Fruit fly (Drosophila melanogaster) whole organism, embryonic: ENCODE data around the gene CG14442.

Experiments used
- BtbVII ChIP-seq: fragments of 200-800 bp; sonication (Bioruptor generic); optimal IDR thresholded peaks from 3 replicates; lab custom pipeline; 2017; ENCODE audit warnings: missing biosample characterization, mild to moderate bottlenecking, missing genetic modification characterization
- CG10543 ChIP-seq: fragments of 200-800 bp; sonication (Bioruptor generic); optimal IDR thresholded peaks from 3 replicates; lab custom pipeline; 2017; ENCODE audit warnings: missing biosample characterization, mild to moderate bottlenecking, missing genetic modification characterization, moderate library complexity
- CG10654 ChIP-seq: fragments of 200-800 bp; sonication (Bioruptor generic); optimal IDR thresholded peaks from 2 replicates; lab custom pipeline; 2016; ENCODE audit warnings: missing biosample characterization, missing genetic modification characterization
- CG13123 ChIP-seq: fragments of 200-800 bp; sonication (Bioruptor generic); optimal IDR thresholded peaks from 2 replicates; lab custom pipeline; 2016; ENCODE audit warnings: missing biosample characterization, missing genetic modification characterization
- CG13894 ChIP-seq: fragments of 200-800 bp; sonication (Bioruptor generic); optimal IDR thresholded peaks from 3 replicates; lab custom pipeline; 2018; ENCODE audit warnings: missing biosample characterization, mild to moderate bottlenecking, missing genetic modification characterization, moderate library complexity
- CG16813 ChIP-seq: fragments of 200-800 bp; sonication (Bioruptor generic); IDR thresholded peaks from 3 replicates; pipeline ENCODE4 v1.3.6; 2022; ENCODE audit warnings: missing biosample characterization, missing genetic modification characterization; ENCODE audit not compliant: partially characterized antibody
- CG17328 ChIP-seq: fragments of 200-800 bp; sonication (Bioruptor generic); IDR thresholded peaks from 2 replicates; pipeline ENCODE4 v1.3.6; 2022; ENCODE audit warnings: missing biosample characterization, missing genetic modification characterization
- CG17361 ChIP-seq: fragments of 200-800 bp; sonication (Bioruptor generic); IDR thresholded peaks from 3 replicates; pipeline ENCODE4 v1.3.6; 2022; ENCODE audit warnings: missing biosample characterization, missing genetic modification characterization
- CG18599 ChIP-seq: fragments of 200-800 bp; sonication (Bioruptor generic); optimal IDR thresholded peaks from 3 replicates; lab custom pipeline; 2017; ENCODE audit warnings: missing biosample characterization, missing genetic modification characterization, mild to moderate bottlenecking, moderate library complexity, missing genetic modification reagents
- CG2875 ChIP-seq: fragments of 200-800 bp; sonication (Bioruptor generic); optimal IDR thresholded peaks from 2 replicates; lab custom pipeline; 2017; ENCODE audit warnings: missing biosample characterization, mild to moderate bottlenecking, missing genetic modification characterization, missing genetic modification reagents
- CG34422 ChIP-seq: fragments of 200-800 bp; sonication (Bioruptor generic); IDR thresholded peaks from 3 replicates; pipeline ENCODE4 v1.3.6; 2022; ENCODE audit warnings: missing biosample characterization, missing genetic modification characterization
- CG42726 ChIP-seq: fragments of 200-800 bp; sonication (Bioruptor generic); IDR thresholded peaks from 2 replicates; pipeline ENCODE4 v1.3.6; 2022; ENCODE audit warnings: missing biosample characterization, missing genetic modification characterization; ENCODE audit not compliant: partially characterized antibody
- CG4730 ChIP-seq: fragments of 200-800 bp; sonication (Bioruptor generic); IDR thresholded peaks from 2 replicates; pipeline ENCODE4 v1.3.6; 2022; ENCODE audit warnings: missing biosample characterization, missing genetic modification characterization
- CG6654 ChIP-seq: fragments of 200-800 bp; sonication (Bioruptor generic); optimal IDR thresholded peaks from 2 replicates; lab custom pipeline; 2017; ENCODE audit warnings: missing biosample characterization, mild to moderate bottlenecking, missing genetic modification characterization
- CG7745 ChIP-seq: fragments of 200-800 bp; sonication (Bioruptor generic); optimal IDR thresholded peaks from 2 replicates; lab custom pipeline; 2018; ENCODE audit warnings: missing biosample characterization, mild to moderate bottlenecking, missing genetic modification characterization, moderate library complexity
- CG8281 ChIP-seq: fragments of 200-800 bp; sonication (Bioruptor generic); optimal IDR thresholded peaks from 2 replicates; lab custom pipeline; 2018; ENCODE audit warnings: missing biosample characterization, mild to moderate bottlenecking, missing genetic modification characterization, moderate library complexity
- CG9932 ChIP-seq: fragments of 200-800 bp; sonication (Bioruptor generic); IDR thresholded peaks from 2 replicates; pipeline ENCODE4 v1.3.6; 2022; ENCODE audit warnings: missing biosample characterization, missing genetic modification characterization
- Deaf1 ChIP-seq: fragments of 200-800 bp; optimal IDR thresholded peaks from 3 replicates; lab custom pipeline; 2019; ENCODE audit warnings: missing biosample characterization, mild to moderate bottlenecking, missing genetic modification characterization, moderate library complexity
- Ets97D ChIP-seq: fragments of 200-800 bp; sonication (Bioruptor generic); optimal IDR thresholded peaks from 3 replicates; lab custom pipeline; 2016; ENCODE audit warnings: missing biosample characterization, missing genetic modification characterization
- Hmr ChIP-seq: fragments of 200-800 bp; sonication (Bioruptor generic); optimal IDR thresholded peaks from 3 replicates; lab custom pipeline; 2017; ENCODE audit warnings: mild to moderate bottlenecking, missing biosample characterization, missing genetic modification reagents, missing genetic modification characterization
- Hmx ChIP-seq: fragments of 200-800 bp; sonication (Bioruptor generic); optimal IDR thresholded peaks from 2 replicates; lab custom pipeline; 2016; ENCODE audit warnings: missing biosample characterization, missing genetic modification characterization
- Hr3 ChIP-seq: fragments of 200-800 bp; sonication (Bioruptor generic); optimal IDR thresholded peaks from 3 replicates; lab custom pipeline; 2016; ENCODE audit warnings: missing biosample characterization, missing genetic modification characterization
- Oli ChIP-seq: fragments of 200-800 bp; sonication (Bioruptor generic); optimal IDR thresholded peaks from 2 replicates; lab custom pipeline; 2018; ENCODE audit warnings: missing biosample characterization, mild to moderate bottlenecking, missing genetic modification characterization, moderate library complexity
- Rx ChIP-seq: fragments of 200-800 bp; sonication (Bioruptor generic); IDR thresholded peaks from 2 replicates; pipeline ENCODE4 v1.3.6; 2022; ENCODE audit warnings: missing biosample characterization, missing genetic modification characterization
- Stat92E ChIP-seq, 3 experiments: fragments of >200 bp in 2 of 3; fragments of 200-800 bp in 1 of 3; sonication (Bioruptor generic) in 1 of 3; optimal IDR thresholded peaks; 2 replicates each; lab custom pipeline; 2017 to 2019; ENCODE audit warnings: missing biosample characterization in 3 of 3, missing genetic modification characterization in 3 of 3, mild to moderate bottlenecking in 1 of 3, moderate library complexity in 1 of 3
- Taf1 ChIP-seq: fragments of 200-800 bp; sonication (Bioruptor generic); IDR thresholded peaks from 2 replicates; pipeline ENCODE4 v1.3.6; 2022; ENCODE audit warnings: missing biosample characterization, missing genetic modification characterization
- Usf ChIP-seq: fragments of 200-800 bp; sonication (Bioruptor generic); optimal IDR thresholded peaks from 2 replicates; lab custom pipeline; 2017; ENCODE audit warnings: missing genotype, missing biosample characterization, missing genetic modification characterization
- Xbp1 ChIP-seq: fragments of 200-800 bp; sonication (Bioruptor generic); optimal IDR thresholded peaks from 3 replicates; lab custom pipeline; 2016; ENCODE audit warnings: missing biosample characterization, mild to moderate bottlenecking, missing genetic modification characterization
- ap ChIP-seq: fragments of 200-800 bp; sonication (Bioruptor generic); IDR thresholded peaks from 2 replicates; pipeline ENCODE4 v1.3.6; 2022; ENCODE audit warnings: missing biosample characterization, missing genetic modification characterization
- bsh ChIP-seq, 2 experiments: fragments of 200-800 bp; sonication (Bioruptor generic); optimal IDR thresholded peaks; 2 replicates each; lab custom pipeline; 2017 to 2018; ENCODE audit warnings: mild to moderate bottlenecking in 2 of 2, missing biosample characterization in 2 of 2, missing genetic modification characterization in 2 of 2, moderate library complexity in 1 of 2
- caup ChIP-seq: fragments of 200-800 bp; sonication (Bioruptor generic); optimal IDR thresholded peaks from 3 replicates; lab custom pipeline; 2017; ENCODE audit warnings: missing biosample characterization, mild to moderate bottlenecking, missing genetic modification characterization, moderate library complexity; ENCODE audit not compliant: severe bottlenecking
- cwo ChIP-seq: fragments of 200-800 bp; sonication (Bioruptor generic); optimal IDR thresholded peaks from 3 replicates; lab custom pipeline; 2017; ENCODE audit warnings: missing biosample characterization, missing genetic modification characterization, mild to moderate bottlenecking, moderate library complexity, missing genetic modification reagents
- da ChIP-seq: fragments of 200-800 bp; sonication (Bioruptor generic); optimal IDR thresholded peaks from 2 replicates; lab custom pipeline; 2016; ENCODE audit warnings: missing biosample characterization, missing genetic modification characterization
- dpn ChIP-seq, 2 experiments: fragments of 200-800 bp; sonication (Bioruptor generic); optimal IDR thresholded peaks; 3 replicates each; lab custom pipeline; 2016; ENCODE audit warnings: missing biosample characterization in 2 of 2, missing genetic modification characterization in 2 of 2
- dysf ChIP-seq: fragments of 200-800 bp; sonication (Bioruptor generic); IDR thresholded peaks from 3 replicates; pipeline ENCODE4 v1.3.6; 2022; ENCODE audit warnings: missing biosample characterization, missing genetic modification characterization
- esg ChIP-seq: fragments of 200-800 bp; sonication (Bioruptor generic); conservative IDR thresholded peaks from 2 replicates; pipeline ENCODE4 v1.3.6; 2022; ENCODE audit warnings: missing biosample characterization, missing genetic modification characterization
- hbn ChIP-seq: fragments of 200-800 bp; sonication (Bioruptor generic); IDR thresholded peaks from 2 replicates; pipeline ENCODE4 v1.3.6; 2022; ENCODE audit warnings: missing biosample characterization, missing genetic modification characterization; ENCODE audit not compliant: partially characterized antibody
- kah ChIP-seq: fragments of 200-800 bp; sonication (Bioruptor generic); optimal IDR thresholded peaks from 2 replicates; lab custom pipeline; 2018; ENCODE audit warnings: missing biosample characterization, mild to moderate bottlenecking, missing genetic modification characterization
- lab ChIP-seq: fragments of 200-800 bp; sonication (Bioruptor generic); optimal IDR thresholded peaks from 3 replicates; lab custom pipeline; 2017; ENCODE audit warnings: missing biosample characterization, missing genetic modification characterization, mild to moderate bottlenecking, moderate library complexity, missing genetic modification reagents
- lola ChIP-seq, 3 experiments: fragments of >200 bp in 2 of 3; fragments of 200-800 bp in 1 of 3; sonication (Bioruptor generic) in 1 of 3; optimal IDR thresholded peaks; 2 replicates each; lab custom pipeline; 2017 to 2019; ENCODE audit warnings: missing biosample characterization in 3 of 3, missing genetic modification characterization in 3 of 3, mild to moderate bottlenecking in 1 of 3, moderate library complexity in 1 of 3
- lov ChIP-seq, 2 experiments: fragments of 200-800 bp in 1 of 2; fragments of >200 bp in 1 of 2; sonication (Bioruptor generic) in 1 of 2; IDR thresholded peaks in 1 of 2; optimal IDR thresholded peaks in 1 of 2; 2 replicates in 1 of 2; 3 replicates in 1 of 2; pipeline versions ENCODE4 v1.3.6 to Lab custom; 2017 to 2022; ENCODE audit warnings: missing biosample characterization in 1 of 2, missing genetic modification characterization in 1 of 2
- pan ChIP-seq, 4 experiments: fragments of >200 bp in 3 of 4; fragments of 200-800 bp in 1 of 4; sonication (Bioruptor generic) in 1 of 4; optimal IDR thresholded peaks in 3 of 4; IDR thresholded peaks in 1 of 4; 2 replicates each; pipeline versions ENCODE4 v1.3.6 to Lab custom; 2017 to 2022; ENCODE audit warnings: missing biosample characterization in 2 of 4, missing genetic modification characterization in 2 of 4, mixed read lengths in 1 of 4
- pb ChIP-seq: fragments of 200-800 bp; sonication (Bioruptor generic); optimal IDR thresholded peaks from 3 replicates; lab custom pipeline; 2016; ENCODE audit warnings: missing biosample characterization, missing genetic modification characterization
- sob ChIP-seq: fragments of 200-800 bp; sonication (Bioruptor generic); IDR thresholded peaks from 2 replicates; pipeline ENCODE4 v1.3.6; 2022; ENCODE audit warnings: missing biosample characterization, missing genetic modification characterization
- sqz ChIP-seq: fragments of 200-800 bp; sonication (Bioruptor generic); optimal IDR thresholded peaks from 3 replicates; lab custom pipeline; 2018; ENCODE audit warnings: missing biosample characterization, mild to moderate bottlenecking, missing genetic modification characterization
- ssp ChIP-seq: fragments of 200-800 bp; sonication (Bioruptor generic); IDR thresholded peaks from 2 replicates; pipeline ENCODE4 v1.3.6; 2022; ENCODE audit warnings: missing biosample characterization, missing genetic modification characterization
- tio ChIP-seq: fragments of 200-800 bp; sonication (Bioruptor generic); optimal IDR thresholded peaks from 2 replicates; lab custom pipeline; 2017; ENCODE audit warnings: missing biosample characterization, missing genetic modification characterization, inconsistent platforms
- tna ChIP-seq: fragments of 200-800 bp; sonication (Bioruptor generic); IDR thresholded peaks from 2 replicates; pipeline ENCODE4 v1.3.6; 2022; ENCODE audit warnings: missing biosample characterization, missing genetic modification characterization; ENCODE audit not compliant: partially characterized antibody
- z ChIP-seq: fragments of 200-800 bp; sonication (Bioruptor generic); IDR thresholded peaks from 3 replicates; pipeline ENCODE4 v1.3.6; 2022; ENCODE audit warnings: missing biosample characterization, missing genetic modification characterization

CG14442 gene

dm6 chrX:6719968-6720367, 25.2 kb upstream of the CG14442 start (continued):
- no peak for TF ChIP-seq lov (optimal IDR thresholded peaks at IDR 0.05; lab: Kevin White, UChicago)
- TF ChIP-seq lov (GFP tag; IDR thresholded peaks at IDR 0.05; lab: Robert Waterston, UW) = no peak
- no peak for TF ChIP-seq tio
- no peak for TF ChIP-seq caup (GFP tag; lab: Kevin White, UChicago)
- TF ChIP-seq lola (GFP tag; optimal IDR thresholded peaks at IDR 0.05; lab: Kevin White, UChicago) = no peak
- TF ChIP-seq CG6654 (GFP tag; lab: Kevin White, UChicago) = no peak
- TF ChIP-seq CG18599 = peak; percentile 40
- TF ChIP-seq kah = no peak
- TF ChIP-seq Taf1 (GFP tag; lab: Robert Waterston, UW) = no peak
- TF ChIP-seq CG9932 = no peak
- TF ChIP-seq Usf (GFP tag; lab: Kevin White, UChicago) = no peak
- TF ChIP-seq CG16813 (GFP tag; lab: Robert Waterston, UW) = no peak
- TF ChIP-seq ap (GFP tag; lab: Robert Waterston, UW) = no peak
- no peak for TF ChIP-seq BtbVII (GFP tag; lab: Kevin White, UChicago)
- TF ChIP-seq esg (GFP tag; lab: Robert Waterston, UW) = no peak
- TF ChIP-seq z (GFP tag; lab: Robert Waterston, UW) = peak; percentile 50; the same call in 1 of the 3 replicates
- no peak for TF ChIP-seq CG2875 (GFP tag; lab: Kevin White, UChicago)
- TF ChIP-seq da (GFP tag; lab: Kevin White, UChicago) = no peak
- TF ChIP-seq Rx (GFP tag; lab: Robert Waterston, UW) = no peak
- no peak for TF ChIP-seq CG42726 (GFP tag; lab: Robert Waterston, UW)
- peak in 1 of 2 experiments; percentile 30 for TF ChIP-seq bsh (GFP tag; optimal IDR thresholded peaks at IDR 0.05; lab: Kevin White, UChicago)
- TF ChIP-seq CG10654 (GFP tag; lab: Kevin White, UChicago) = no peak
- no peak for TF ChIP-seq CG13894
- TF ChIP-seq Xbp1 (GFP tag; lab: Kevin White, UChicago) = no peak
- TF ChIP-seq CG17328 = no peak
- TF ChIP-seq pb (GFP tag; lab: Kevin White, UChicago) = no peak
- no peak for TF ChIP-seq pan (optimal IDR thresholded peaks at IDR 0.05; lab: Kevin White, UChicago)
- no peak for TF ChIP-seq pan (GFP tag; optimal IDR thresholded peaks at IDR 0.05 in 1 of 2, IDR thresholded peaks at IDR 0.05 in 1 of 2)
- TF ChIP-seq dpn (GFP tag; optimal IDR thresholded peaks at IDR 0.05; lab: Kevin White, UChicago) = no peak
- TF ChIP-seq sob (GFP tag; lab: Robert Waterston, UW) = peak; percentile 28; the same call in 1 of the 2 replicates
- peak; percentile 34 for TF ChIP-seq Hmr (GFP tag; lab: Kevin White, UChicago)
- TF ChIP-seq cwo = no peak
- TF ChIP-seq hbn = no peak
- no peak for TF ChIP-seq CG4730 (GFP tag; lab: Robert Waterston, UW)
- TF ChIP-seq Stat92E (GFP tag; optimal IDR thresholded peaks at IDR 0.05; lab: Kevin White, UChicago) = no peak
- TF ChIP-seq CG8281 (tag; lab: Kevin White, UChicago) = no peak
- no peak for TF ChIP-seq CG17361 (GFP tag; lab: Robert Waterston, UW)
- TF ChIP-seq ssp (GFP tag; lab: Robert Waterston, UW) = no peak
- no peak for TF ChIP-seq tna (GFP tag; lab: Robert Waterston, UW)
- TF ChIP-seq Ets97D (GFP tag; lab: Kevin White, UChicago) = no peak
- TF ChIP-seq CG34422 (GFP tag; lab: Robert Waterston, UW) = no peak
- TF ChIP-seq CG13123 (GFP tag; lab: Kevin White, UChicago) = no peak
- TF ChIP-seq Oli = no peak
- no peak for TF ChIP-seq sqz (GFP tag; lab: Kevin White, UChicago)
- TF ChIP-seq Hmx (GFP tag; lab: Kevin White, UChicago) = no peak
- no peak for TF ChIP-seq CG7745
- TF ChIP-seq CG10543 (GFP tag; lab: Kevin White, UChicago) = peak; percentile 45
- no peak for TF ChIP-seq Deaf1
- TF ChIP-seq lab (GFP tag; lab: Kevin White, UChicago) = peak; percentile 46
- TF ChIP-seq dysf (GFP tag; lab: Robert Waterston, UW) = no peak
- no peak for TF ChIP-seq Hr3
